Worm (Caenorhabditis elegans) whole organism, L1 larva: ENCODE measurements around the gene M163.8.

Experiments
- elt-2 ChIP-seq: sonication (generic microtip); optimal IDR thresholded peaks from 2 replicates; lab custom pipeline; 2016; ENCODE audit warnings: missing genetic modification characterization, mild to moderate bottlenecking, inconsistent platforms, missing compliant biosample characterization, missing genetic modification reagents
- hlh-17 ChIP-seq: fragments of 200-800 bp; sonication (Bioruptor generic); optimal IDR thresholded peaks from 2 replicates; lab custom pipeline; 2018; ENCODE audit warnings: missing genetic modification characterization, mild to moderate bottlenecking, missing compliant biosample characterization, moderate library complexity, borderline replicate concordance
- hlh-4 ChIP-seq: sonication (generic microtip); optimal IDR thresholded peaks from 2 replicates; lab custom pipeline; 2016; ENCODE audit warnings: mild to moderate bottlenecking, missing genetic modification characterization, missing compliant biosample characterization
- nhr-76 ChIP-seq: sonication (generic microtip); optimal IDR thresholded peaks from 2 replicates; lab custom pipeline; 2017; ENCODE audit warnings: missing biosample characterization, missing genetic modification characterization
- unc-130 ChIP-seq: fragments of 150-350 bp; optimal IDR thresholded peaks from 2 replicates; lab custom pipeline; 2017; ENCODE audit warnings: missing biosample characterization, missing genetic modification characterization, inconsistent platforms
- unc-62 ChIP-seq: fragments of 150-350 bp; optimal IDR thresholded peaks from 2 replicates; lab custom pipeline; 2014; ENCODE audit warnings: missing biosample characterization, missing genetic modification reagents, missing genetic modification characterization
- zip-4 ChIP-seq: fragments of 200-800 bp; sonication (Bioruptor generic); optimal IDR thresholded peaks from 2 replicates; lab custom pipeline; 2018; ENCODE audit warnings: mild to moderate bottlenecking, missing genetic modification characterization, moderate library complexity, missing compliant biosample characterization

DNA sequence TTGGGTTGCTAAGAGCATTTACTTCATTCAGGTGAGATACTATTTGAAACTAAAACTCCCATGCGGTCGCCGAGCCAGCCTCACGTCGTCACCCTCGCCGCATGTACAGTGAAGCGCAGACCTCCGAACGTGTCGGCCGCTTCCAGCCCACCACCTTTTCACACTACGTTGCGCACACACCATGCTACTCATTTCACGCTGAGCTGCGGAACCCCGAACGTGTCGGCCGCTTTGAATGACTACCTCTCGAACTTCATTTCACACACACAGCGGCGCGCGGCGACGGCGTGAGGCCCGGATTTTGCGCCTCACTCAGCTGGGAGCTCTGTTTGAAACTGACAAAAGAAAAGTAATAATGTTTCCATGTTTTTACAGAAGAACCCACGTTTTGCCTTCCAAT lies 3.3 kb upstream of the M163.8 start:
- TF ChIP-seq unc-130 (tag; lab: Kevin White, UChicago) = no peak
- no peak for TF ChIP-seq hlh-4 (tag; lab: Kevin White, UChicago)
- TF ChIP-seq zip-4 = no peak
- TF ChIP-seq unc-62 (GFP tag; lab: Kevin White, UChicago) = no peak
- no peak for TF ChIP-seq nhr-76 (tag; lab: Kevin White, UChicago)
- no peak for TF ChIP-seq hlh-17
- TF ChIP-seq elt-2 (tag; lab: Kevin White, UChicago) = no peak
